Fruit fly (Drosophila melanogaster) whole organism, embryonic: ENCODE results near the gene egh.

Experiments
- ATbp ChIP-seq: fragments of 200-800 bp; sonication (Bioruptor generic); optimal IDR thresholded peaks from 2 replicates; lab custom pipeline; 2017; ENCODE audit warnings: missing biosample characterization, mild to moderate bottlenecking, missing genetic modification characterization, missing genetic modification reagents
- Asciz ChIP-seq: fragments of 200-800 bp; sonication (Bioruptor generic); optimal IDR thresholded peaks from 2 replicates; lab custom pipeline; 2017; ENCODE audit warnings: missing biosample characterization, mild to moderate bottlenecking, missing genetic modification characterization, missing genetic modification reagents
- CG10565 ChIP-seq: fragments of 200-800 bp; sonication (Bioruptor generic); optimal IDR thresholded peaks from 3 replicates; lab custom pipeline; 2016; ENCODE audit warnings: missing biosample characterization, mild to moderate bottlenecking, missing genetic modification characterization
- CG10979 ChIP-seq: fragments of 200-800 bp; sonication (Bioruptor generic); optimal IDR thresholded peaks from 2 replicates; lab custom pipeline; 2018; ENCODE audit warnings: missing biosample characterization, mild to moderate bottlenecking, missing genetic modification characterization, moderate library complexity
- CG13894 ChIP-seq: fragments of 200-800 bp; sonication (Bioruptor generic); optimal IDR thresholded peaks from 3 replicates; lab custom pipeline; 2018; ENCODE audit warnings: missing biosample characterization, mild to moderate bottlenecking, missing genetic modification characterization, moderate library complexity
- CG14710 ChIP-seq: fragments of 200-800 bp; sonication (Bioruptor generic); optimal IDR thresholded peaks from 3 replicates; lab custom pipeline; 2019; ENCODE audit warnings: missing biosample characterization, mild to moderate bottlenecking, missing genetic modification characterization, moderate library complexity
- CG15011 ChIP-seq: fragments of 200-800 bp; sonication (Bioruptor generic); optimal IDR thresholded peaks from 3 replicates; lab custom pipeline; 2018; ENCODE audit warnings: missing biosample characterization, mild to moderate bottlenecking, missing genetic modification characterization
- CG15514 ChIP-seq: fragments of 200-800 bp; sonication (Bioruptor generic); optimal IDR thresholded peaks from 3 replicates; lab custom pipeline; 2017; ENCODE audit warnings: missing biosample characterization, missing genetic modification characterization, mild to moderate bottlenecking, moderate library complexity, missing genetic modification reagents
- CG18764 ChIP-seq: fragments of 200-800 bp; sonication (Bioruptor generic); optimal IDR thresholded peaks from 3 replicates; lab custom pipeline; 2016; ENCODE audit warnings: missing biosample characterization, missing genetic modification characterization
- CG3065 ChIP-seq: fragments of 200-800 bp; sonication (Bioruptor generic); optimal IDR thresholded peaks from 2 replicates; lab custom pipeline; 2016; ENCODE audit warnings: missing biosample characterization, missing genetic modification characterization
- CG33213 ChIP-seq: fragments of 200-800 bp; sonication (Bioruptor generic); optimal IDR thresholded peaks from 3 replicates; lab custom pipeline; 2016; ENCODE audit warnings: missing biosample characterization, missing genetic modification characterization
- CG34422 ChIP-seq: fragments of 200-800 bp; sonication (Bioruptor generic); IDR thresholded peaks from 3 replicates; pipeline ENCODE4 v1.3.6; 2022; ENCODE audit warnings: missing biosample characterization, missing genetic modification characterization
- CG43689 ChIP-seq: fragments of 200-800 bp; sonication (Bioruptor generic); IDR thresholded peaks from 2 replicates; pipeline ENCODE4 v1.3.6; 2022; ENCODE audit warnings: missing biosample characterization, missing genetic modification characterization
- CG5953 ChIP-seq: fragments of 200-800 bp; sonication (Bioruptor generic); IDR thresholded peaks from 2 replicates; pipeline ENCODE4 v1.3.6; 2022; ENCODE audit warnings: missing biosample characterization, missing genetic modification characterization
- CG8359 ChIP-seq: fragments of 200-800 bp; sonication (Bioruptor generic); optimal IDR thresholded peaks from 2 replicates; lab custom pipeline; 2017; ENCODE audit warnings: missing biosample characterization, mild to moderate bottlenecking, missing genetic modification characterization, borderline replicate concordance
- CG9876 ChIP-seq: fragments of 200-800 bp; sonication (Bioruptor generic); optimal IDR thresholded peaks from 2 replicates; lab custom pipeline; 2016; ENCODE audit warnings: missing biosample characterization, missing genetic modification characterization
- Eip74EF ChIP-seq, 2 experiments: fragments of 200-800 bp in 1 of 2; fragments of >200 bp in 1 of 2; sonication (Bioruptor generic) in 1 of 2; optimal IDR thresholded peaks; 2 replicates each; lab custom pipeline; 2017 to 2019; ENCODE audit warnings: missing biosample characterization in 2 of 2, missing genetic modification characterization in 2 of 2, mild to moderate bottlenecking in 1 of 2, moderate library complexity in 1 of 2
- HHEX ChIP-seq: fragments of 200-800 bp; sonication (Bioruptor generic); optimal IDR thresholded peaks from 3 replicates; lab custom pipeline; 2017; ENCODE audit warnings: missing biosample characterization, mild to moderate bottlenecking, missing genetic modification characterization, missing genetic modification reagents
- Hsf ChIP-seq: fragments of 200-800 bp; sonication (Bioruptor generic); optimal IDR thresholded peaks from 3 replicates; lab custom pipeline; 2016; ENCODE audit warnings: missing biosample characterization, missing genetic modification characterization
- Meics ChIP-seq: fragments of 200-800 bp; sonication (Bioruptor generic); optimal IDR thresholded peaks from 2 replicates; lab custom pipeline; 2017; ENCODE audit warnings: missing biosample characterization, mild to moderate bottlenecking, missing genetic modification characterization
- NC2α ChIP-seq: fragments of 200-800 bp; sonication (Bioruptor generic); optimal IDR thresholded peaks from 2 replicates; lab custom pipeline; 2016; ENCODE audit warnings: missing biosample characterization, missing genetic modification characterization
- Oli ChIP-seq: fragments of 200-800 bp; sonication (Bioruptor generic); optimal IDR thresholded peaks from 2 replicates; lab custom pipeline; 2018; ENCODE audit warnings: missing biosample characterization, mild to moderate bottlenecking, missing genetic modification characterization, moderate library complexity
- Ravus ChIP-seq: fragments of 200-800 bp; sonication (Bioruptor generic); IDR thresholded peaks from 2 replicates; pipeline ENCODE4 v1.3.6; 2022; ENCODE audit warnings: missing biosample characterization, missing genetic modification characterization
- Scr ChIP-seq: fragments of 200-800 bp; sonication (Bioruptor generic); IDR thresholded peaks from 2 replicates; pipeline ENCODE4 v1.3.6; 2022; ENCODE audit warnings: missing biosample characterization, missing genetic modification characterization; ENCODE audit not compliant: partially characterized antibody
- Tbp ChIP-seq: fragments of >200 bp; optimal IDR thresholded peaks from 2 replicates; lab custom pipeline; 2018; ENCODE audit warnings: missing biosample characterization, missing genetic modification characterization
- Trl ChIP-seq, 3 experiments: fragments of >200 bp in 2 of 3; fragments of 200-800 bp in 1 of 3; sonication (Bioruptor generic) in 1 of 3; optimal IDR thresholded peaks; 2 replicates in 1 of 3; 3 replicates in 2 of 3; lab custom pipeline; 2016 to 2017; ENCODE audit warnings: missing biosample characterization in 1 of 3, missing genetic modification characterization in 1 of 3
- abd-A ChIP-seq: fragments of 200-800 bp; sonication (Bioruptor generic); optimal IDR thresholded peaks from 3 replicates; lab custom pipeline; 2019; ENCODE audit warnings: missing biosample characterization, mild to moderate bottlenecking, missing genetic modification characterization, moderate library complexity
- ara ChIP-seq: fragments of 200-800 bp; sonication (Bioruptor generic); IDR thresholded peaks from 2 replicates; pipeline ENCODE4 v1.3.6; 2022; ENCODE audit warnings: missing biosample characterization, missing genetic modification characterization
- az2 ChIP-seq: fragments of 200-800 bp; sonication (Bioruptor generic); optimal IDR thresholded peaks from 3 replicates; lab custom pipeline; 2016; ENCODE audit warnings: missing biosample characterization, missing genetic modification characterization
- bbx ChIP-seq: fragments of 200-800 bp; sonication (Bioruptor generic); IDR thresholded peaks from 2 replicates; pipeline ENCODE4 v1.3.6; 2022; ENCODE audit warnings: missing biosample characterization, missing genetic modification characterization; ENCODE audit not compliant: partially characterized antibody
- cg ChIP-seq: fragments of 200-800 bp; sonication (Bioruptor generic); optimal IDR thresholded peaks from 3 replicates; lab custom pipeline; 2019; ENCODE audit warnings: missing biosample characterization, mild to moderate bottlenecking, missing genetic modification characterization, moderate library complexity
- crp ChIP-seq, 2 experiments: fragments of 200-800 bp; sonication (Bioruptor generic); optimal IDR thresholded peaks; 2 replicates in 1 of 2; 3 replicates in 1 of 2; lab custom pipeline; 2017; ENCODE audit warnings: missing biosample characterization in 2 of 2, missing genetic modification characterization in 2 of 2, mild to moderate bottlenecking in 1 of 2, moderate library complexity in 1 of 2
- dan ChIP-seq: fragments of 200-800 bp; sonication (Bioruptor generic); IDR thresholded peaks from 2 replicates; pipeline ENCODE4 v1.3.6; 2022; ENCODE audit warnings: missing biosample characterization, missing genetic modification characterization
- dysf ChIP-seq: fragments of 200-800 bp; sonication (Bioruptor generic); IDR thresholded peaks from 3 replicates; pipeline ENCODE4 v1.3.6; 2022; ENCODE audit warnings: missing biosample characterization, missing genetic modification characterization
- ems ChIP-seq: fragments of 200-800 bp; sonication (Bioruptor generic); optimal IDR thresholded peaks from 3 replicates; lab custom pipeline; 2016; ENCODE audit warnings: missing biosample characterization, missing genetic modification characterization
- ewg ChIP-seq: fragments of 200-800 bp; sonication (Bioruptor generic); optimal IDR thresholded peaks from 3 replicates; lab custom pipeline; 2017; ENCODE audit warnings: mild to moderate bottlenecking, missing biosample characterization, missing genetic modification reagents, missing genetic modification characterization
- fd96Cb ChIP-seq: fragments of 200-800 bp; sonication (Bioruptor generic); optimal IDR thresholded peaks from 2 replicates; lab custom pipeline; 2018; ENCODE audit warnings: missing biosample characterization, mild to moderate bottlenecking, missing genetic modification characterization, moderate library complexity
- fu2 ChIP-seq: fragments of 200-800 bp; sonication (Bioruptor generic); optimal IDR thresholded peaks from 2 replicates; lab custom pipeline; 2016; ENCODE audit warnings: missing biosample characterization, missing genetic modification characterization
- hbn ChIP-seq: fragments of 200-800 bp; sonication (Bioruptor generic); IDR thresholded peaks from 2 replicates; pipeline ENCODE4 v1.3.6; 2022; ENCODE audit warnings: missing biosample characterization, missing genetic modification characterization; ENCODE audit not compliant: partially characterized antibody
- hkb ChIP-seq, 2 experiments: fragments of 200-800 bp in 1 of 2; fragments of >200 bp in 1 of 2; sonication (Bioruptor generic) in 1 of 2; IDR thresholded peaks in 1 of 2; optimal IDR thresholded peaks in 1 of 2; 2 replicates each; pipeline versions ENCODE4 v1.3.6 to Lab custom; 2017 to 2022; ENCODE audit warnings: missing biosample characterization in 1 of 2, missing genetic modification characterization in 1 of 2
- lov ChIP-seq, 2 experiments: fragments of 200-800 bp in 1 of 2; fragments of >200 bp in 1 of 2; sonication (Bioruptor generic) in 1 of 2; IDR thresholded peaks in 1 of 2; optimal IDR thresholded peaks in 1 of 2; 2 replicates in 1 of 2; 3 replicates in 1 of 2; pipeline versions ENCODE4 v1.3.6 to Lab custom; 2017 to 2022; ENCODE audit warnings: missing biosample characterization in 1 of 2, missing genetic modification characterization in 1 of 2
- slbo ChIP-seq: fragments of 200-800 bp; sonication (Bioruptor generic); IDR thresholded peaks from 2 replicates; pipeline ENCODE4 v1.3.6; 2022; ENCODE audit warnings: missing biosample characterization, missing genetic modification characterization
- tin ChIP-seq: fragments of 200-800 bp; sonication (Bioruptor generic); optimal IDR thresholded peaks from 3 replicates; lab custom pipeline; 2016; ENCODE audit warnings: missing biosample characterization, missing genetic modification characterization
- unc-4 ChIP-seq: fragments of 200-800 bp; sonication (Bioruptor generic); IDR thresholded peaks from 2 replicates; pipeline ENCODE4 v1.3.6; 2022; ENCODE audit warnings: missing biosample characterization, missing genetic modification characterization; ENCODE audit not compliant: partially characterized antibody
- vnd ChIP-seq: fragments of 200-800 bp; sonication (Bioruptor generic); IDR thresholded peaks from 3 replicates; pipeline ENCODE4 v1.3.6; 2022; ENCODE audit warnings: missing biosample characterization, missing genetic modification characterization; ENCODE audit not compliant: partially characterized antibody

egh gene

DNA sequence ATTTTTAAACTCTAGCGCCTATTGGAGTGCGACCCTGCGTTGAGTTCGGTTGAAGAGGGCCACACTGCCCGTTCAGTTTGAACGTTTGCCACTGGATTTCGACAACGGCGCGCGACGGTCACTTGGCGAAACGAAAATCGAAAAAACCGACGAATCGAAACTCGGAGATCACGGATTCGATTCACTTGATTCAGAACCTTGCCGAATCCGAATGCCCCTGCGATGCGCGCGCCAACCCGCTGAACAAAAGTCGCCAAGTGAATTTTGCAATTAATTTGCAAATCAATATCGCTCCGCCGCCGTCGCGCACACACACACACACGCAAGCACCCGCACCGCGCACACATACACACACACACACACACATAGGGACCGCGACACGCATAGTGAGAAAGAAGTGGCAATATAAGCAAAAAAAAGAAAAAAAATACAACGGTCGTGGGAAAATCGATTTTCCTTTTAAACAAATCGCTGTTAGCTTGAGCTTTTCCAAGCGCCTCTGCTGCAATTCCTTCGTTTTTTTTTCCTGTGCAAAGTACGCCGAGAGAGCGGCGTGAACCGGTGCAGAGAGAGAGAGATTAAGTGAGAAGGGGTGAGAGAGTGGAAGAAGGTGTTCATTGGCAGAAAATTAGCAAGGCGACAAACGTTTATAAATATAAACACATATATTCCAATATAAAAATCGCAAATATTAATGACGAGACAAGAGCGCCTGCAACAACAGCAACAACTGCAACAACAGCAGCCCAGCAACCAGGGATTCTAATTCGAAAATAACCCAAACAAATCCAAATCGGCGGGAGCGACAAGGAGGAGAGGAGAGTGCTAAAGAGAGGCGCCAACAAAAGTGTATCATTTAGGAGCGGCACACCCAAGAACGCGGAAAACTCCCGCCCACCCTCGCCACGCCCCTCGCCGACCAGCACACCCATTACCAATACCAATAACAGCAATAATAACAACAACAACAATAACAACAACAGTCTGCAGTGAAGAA is at the start of gene egh:
Gene egh (plus strand): TSS at position 89 of the 997 bp plus-strand sequence.
- TF ChIP-seq Oli (tag; lab: Kevin White, UChicago) (no peak), bbx (GFP tag; lab: Robert Waterston, UW) (peak; percentile 39), HHEX (peak; percentile 52), CG33213 (peak; percentile 29), Ravus (GFP tag; lab: Robert Waterston, UW) (no peak), Meics (peak; percentile 29), CG3065 (GFP tag; lab: Kevin White, UChicago) (no peak), Asciz (GFP tag; lab: Kevin White, UChicago) (no peak), Trl (optimal IDR thresholded peaks at IDR 0.05; lab: Kevin White, UChicago) (peak; percentile 76 to 92), Trl (GFP tag; optimal IDR thresholded peaks at IDR 0.05; lab: Kevin White, UChicago) (peak; percentile 51), ATbp (GFP tag; lab: Kevin White, UChicago) (no peak), Hsf (GFP tag; lab: Kevin White, UChicago) (peak; percentile 30), Eip74EF (GFP tag; optimal IDR thresholded peaks at IDR 0.05; lab: Kevin White, UChicago) (no peak), CG34422 (GFP tag; lab: Robert Waterston, UW) (peak; percentile 74; the same call in 2 of the 3 replicates), CG9876 (no peak), fu2 (no peak), CG43689 (GFP tag; lab: Robert Waterston, UW) (no peak), abd-A (tag; lab: Kevin White, UChicago) (no peak), CG15514 (GFP tag; lab: Kevin White, UChicago) (peak; percentile 76), Scr (GFP tag; lab: Robert Waterston, UW) (peak; percentile 23; the same call in 1 of the 2 replicates), dan (GFP tag; lab: Robert Waterston, UW) (no peak), NC2α (GFP tag; lab: Kevin White, UChicago) (no peak), CG10979 (no peak), CG18764 (GFP tag; lab: Kevin White, UChicago) (no peak), cg (GFP tag; lab: Kevin White, UChicago) (peak; percentile 92), slbo (GFP tag; lab: Robert Waterston, UW) (peak; percentile 58), CG13894 (tag; lab: Kevin White, UChicago) (peak; percentile 3), ara (GFP tag; lab: Robert Waterston, UW) (no peak), Tbp (GFP tag; lab: Kevin White, UChicago) (no peak), hkb (optimal IDR thresholded peaks at IDR 0.05; lab: Kevin White, UChicago) (no peak), hkb (GFP tag; IDR thresholded peaks at IDR 0.05; lab: Robert Waterston, UW) (peak; percentile 53; the same call in 1 of the 2 replicates), unc-4 (peak; percentile 20; the same call in 1 of the 2 replicates), ewg (GFP tag; lab: Kevin White, UChicago) (peak; percentile 18), lov (optimal IDR thresholded peaks at IDR 0.05; lab: Kevin White, UChicago) (no peak), lov (GFP tag; IDR thresholded peaks at IDR 0.05; lab: Robert Waterston, UW) (no peak), CG8359 (no peak), vnd (GFP tag; lab: Robert Waterston, UW) (no peak), az2 (GFP tag; lab: Kevin White, UChicago) (no peak), crp (GFP tag; optimal IDR thresholded peaks at IDR 0.05; lab: Kevin White, UChicago) (no peak), CG15011 (GFP tag; lab: Kevin White, UChicago) (no peak), CG5953 (0 out of 2 replicates have a peak, but pooled peaks have one; percentile 32), dysf (GFP tag; lab: Robert Waterston, UW) (0 out of 3 replicates have a peak, but pooled peaks have one; percentile 17), hbn (GFP tag; lab: Robert Waterston, UW) (no peak), ems (GFP tag; lab: Kevin White, UChicago) (no peak), CG10565 (GFP tag; lab: Kevin White, UChicago) (no peak), CG14710 (tag; lab: Kevin White, UChicago) (peak; percentile 74), fd96Cb (no peak), tin (GFP tag; lab: Kevin White, UChicago) (no peak)
